Worm (Caenorhabditis elegans): ENCODE results near the gene ZK381.2.

The ZK381.2 gene

ce11 chrIV:6978625-6979024 lies 13.3 kb downstream of the ZK381.2 start:
- TF ChIP-seq nhr-77 (tag; optimal IDR thresholded peaks at IDR 0.05) = no peak
- TF ChIP-seq nhr-237 (tag; optimal IDR thresholded peaks at IDR 0.05) = no peak
- no peak for TF ChIP-seq fkh-10 (GFP tag; optimal IDR thresholded peaks at IDR 0.05)
- no peak for TF ChIP-seq nhr-84 (tag; optimal IDR thresholded peaks at IDR 0.05)
- no peak for TF ChIP-seq nhr-28 (tag; optimal IDR thresholded peaks at IDR 0.05)
- TF ChIP-seq lir-3 (tag; optimal IDR thresholded peaks at IDR 0.05; ENCODE audit: poor library complexity) = no peak
- TF ChIP-seq isw-1 (GFP tag; IDR thresholded peaks at IDR 0.05) = no peak

- TF ChIP-seq C16A3.4 (tag; optimal IDR thresholded peaks at IDR 0.05) (no peak), fkh-10 (GFP tag; optimal IDR thresholded peaks at IDR 0.05) (no peak), lin-35 (GFP tag; optimal IDR thresholded peaks at IDR 0.05) (no peak), snu-23 (GFP tag; optimal IDR thresholded peaks at IDR 0.05) (no peak), lir-3 (tag; optimal IDR thresholded peaks at IDR 0.05; ENCODE audit: poor library complexity) (no peak), jun-1 (tag; optimal IDR thresholded peaks at IDR 0.05) (no peak), sox-4 (tag; optimal IDR thresholded peaks at IDR 0.05) (no peak), nhr-85 (tag) (peak; percentile 57), blmp-1 (tag; optimal IDR thresholded peaks at IDR 0.05) (no peak), efl-1 (optimal IDR thresholded peaks at IDR 0.05) (no peak), efl-1 (GFP tag; optimal IDR thresholded peaks at IDR 0.05 in 1 of 2) (peak in 1 of 2 experiments; percentile 40), pag-3 (tag; optimal IDR thresholded peaks at IDR 0.05; ENCODE audit: borderline replicate concordance, insufficient read depth) (no peak)
Measured at ce11 chrIV:6984449-6985380, 19.4 kb downstream of the ZK381.2 start.

- no peak for TF ChIP-seq hlh-4 (tag; optimal IDR thresholded peaks at IDR 0.05)
- no peak for TF ChIP-seq aly-2 (tag; optimal IDR thresholded peaks at IDR 0.05)
- TF ChIP-seq sox-4 (tag; optimal IDR thresholded peaks at IDR 0.05) = no peak
- no peak for TF ChIP-seq F16B12.6 (tag; optimal IDR thresholded peaks at IDR 0.05)
- no peak for TF ChIP-seq elt-2 (tag; optimal IDR thresholded peaks at IDR 0.05)
Measured at ce11 chrIV:6986835-6987234, 21.5 kb downstream of the ZK381.2 start, which contains the start of gene prkl-1. prkl-1 (minus strand) TSS chrIV:6986935.

ce11 chrIV:6991070-6991469 lies 25.8 kb downstream of the ZK381.2 start:
- no peak for TF ChIP-seq ets-5 (GFP tag; IDR thresholded peaks at IDR 0.05)
- TF ChIP-seq vab-15 (tag; optimal IDR thresholded peaks at IDR 0.05) = no peak
- TF ChIP-seq zag-1 (tag; optimal IDR thresholded peaks at IDR 0.05) = no peak
- TF ChIP-seq lin-15B (tag; optimal IDR thresholded peaks at IDR 0.05) = no peak
- no peak for TF ChIP-seq xbp-1 (tag; optimal IDR thresholded peaks at IDR 0.05)
- TF ChIP-seq hlh-17 (GFP tag; optimal IDR thresholded peaks at IDR 0.05; ENCODE audit: borderline replicate concordance) = no peak
- TF ChIP-seq snpc-4 (tag; optimal IDR thresholded peaks at IDR 0.05) = no peak
- no peak for TF ChIP-seq lir-3 (tag; optimal IDR thresholded peaks at IDR 0.05; ENCODE audit: poor library complexity)
- TF ChIP-seq hpl-2 (GFP tag; optimal IDR thresholded peaks at IDR 0.05) = no peak

- TF ChIP-seq C16A3.4 (tag; optimal IDR thresholded peaks at IDR 0.05) (no peak), efl-3 (GFP tag; optimal IDR thresholded peaks at IDR 0.05) (no peak), isw-1 (GFP tag; IDR thresholded peaks at IDR 0.05) (no peak), ets-5 (GFP tag; IDR thresholded peaks at IDR 0.05) (no peak), hpl-2 (GFP tag; optimal IDR thresholded peaks at IDR 0.05) (no peak), sup-37 (GFP tag; optimal IDR thresholded peaks at IDR 0.05) (no peak), xbp-1 (tag; optimal IDR thresholded peaks at IDR 0.05) (no peak), nhr-47 (tag; optimal IDR thresholded peaks at IDR 0.05) (no peak), aly-2 (tag; optimal IDR thresholded peaks at IDR 0.05) (no peak), nhr-76 (tag; optimal IDR thresholded peaks at IDR 0.05) (no peak), snpc-4 (tag; optimal IDR thresholded peaks at IDR 0.05) (no peak), hlh-4 (tag; optimal IDR thresholded peaks at IDR 0.05) (no peak), mdl-1 (tag; optimal IDR thresholded peaks at IDR 0.05) (no peak), mep-1 (tag; optimal IDR thresholded peaks at IDR 0.05) (no peak), unc-98 (GFP tag; IDR thresholded peaks at IDR 0.05) (no peak), lin-15B (tag; optimal IDR thresholded peaks at IDR 0.05) (no peak), nhr-77 (tag; optimal IDR thresholded peaks at IDR 0.05) (no peak), ceh-88 (GFP tag; IDR thresholded peaks at IDR 0.05) (no peak), efl-1 (optimal IDR thresholded peaks at IDR 0.05) (no peak), efl-1 (GFP tag; optimal IDR thresholded peaks at IDR 0.05 in 1 of 2) (no peak)
Measured at ce11 chrIV:6997918-6998317, 32.6 kb downstream of the ZK381.2 start.

Measured in whole organism, L1 larva.